Fruit fly (Drosophila melanogaster) S2 (cell line): ENCODE results near the gene yin.
A peak's percentile ranks its signal among the peaks of the same experiment; 100 is the strongest.

Experiments used
- CG8478 ChIP-seq: fragments of >200 bp; optimal IDR thresholded peaks from 2 replicates; lab custom pipeline; 2018
- CTCF ChIP-seq, 2 experiments: fragments of >200 bp; optimal IDR thresholded peaks; 2 replicates each; lab custom pipeline; 2018

Gene yin

dm6 chrX:3871889-3872409 lies at the start of gene yin:
TSS of gene yin (minus strand) at chrX:3871939.
- TF ChIP-seq CG8478, result no peak
- TF ChIP-seq CTCF (optimal IDR thresholded peaks at IDR 0.05; lab: Kevin White, UChicago), result no peak

- no peak for TF ChIP-seq CG8478
- TF ChIP-seq CTCF (optimal IDR thresholded peaks at IDR 0.05; lab: Kevin White, UChicago), result no peak
Observed at dm6 chrX:3901926-3902325, 30.2 kb upstream of the yin start.

- TF ChIP-seq CTCF (optimal IDR thresholded peaks at IDR 0.05; lab: Kevin White, UChicago) (no peak), CG8478 (no peak)
Observed at dm6 chrX:3887606-3888216, 16.0 kb upstream of the yin start.

- TF ChIP-seq CTCF (optimal IDR thresholded peaks at IDR 0.05; lab: Kevin White, UChicago), result no peak
- no peak for TF ChIP-seq CG8478
Observed at dm6 chrX:3886751-3887150, 15.0 kb upstream of the yin start.

- TF ChIP-seq CG8478, result no peak
- TF ChIP-seq CTCF (optimal IDR thresholded peaks at IDR 0.05; lab: Kevin White, UChicago), result no peak
Observed at dm6 chrX:3883904-3884303, 12.2 kb upstream of the yin start, which contains the start of gene CG15239. TSS of gene CG15239 (plus strand) at chrX:3884168.

- TF ChIP-seq CG8478 (no peak), CTCF (optimal IDR thresholded peaks at IDR 0.05; lab: Kevin White, UChicago) (peak in 1 of 2 experiments; percentile 19)
Observed at dm6 chrX:3880645-3881316, 9.0 kb upstream of the yin start, which contains the start of gene VhaAC39-1. TSS of gene VhaAC39-1 (plus strand) at chrX:3880748.

- TF ChIP-seq CTCF (optimal IDR thresholded peaks at IDR 0.05; lab: Kevin White, UChicago) (no peak), CG8478 (no peak)
Observed at dm6 chrX:3874949-3875348, 3.2 kb upstream of the yin start.

dm6 chrX:3874452-3874851 lies 2.7 kb upstream of the yin start:
- no peak for TF ChIP-seq CTCF (optimal IDR thresholded peaks at IDR 0.05; lab: Kevin White, UChicago)

dm6 chrX:3870577-3870976 lies 1.2 kb downstream of the yin start:
- no peak for TF ChIP-seq CG8478
- TF ChIP-seq CTCF (optimal IDR thresholded peaks at IDR 0.05; lab: Kevin White, UChicago), result no peak

dm6 chrX:3869092-3869491 lies 2.6 kb downstream of the yin start:
- TF ChIP-seq CG8478 (no peak), CTCF (optimal IDR thresholded peaks at IDR 0.05; lab: Kevin White, UChicago) (no peak)

dm6 chrX:3868456-3869023 lies 3.2 kb downstream of the yin start, which contains the start of gene CG2930:
TSS of gene CG2930 (plus strand) at chrX:3868973.
- TF ChIP-seq CTCF (optimal IDR thresholded peaks at IDR 0.05; lab: Kevin White, UChicago) (no peak), CG8478 (no peak)

- TF ChIP-seq CTCF (optimal IDR thresholded peaks at IDR 0.05; lab: Kevin White, UChicago) (no peak), CG8478 (no peak)
Observed at dm6 chrX:3867782-3868181, 4.0 kb downstream of the yin start.

dm6 chrX:3866844-3867457 lies 4.8 kb downstream of the yin start:
- TF ChIP-seq CTCF (optimal IDR thresholded peaks at IDR 0.05; lab: Kevin White, UChicago) (no peak), CG8478 (no peak)

- TF ChIP-seq CTCF (optimal IDR thresholded peaks at IDR 0.05; lab: Kevin White, UChicago) (no peak), CG8478 (no peak)
Observed at dm6 chrX:3866104-3866503, 5.6 kb downstream of the yin start.

- TF ChIP-seq CG8478, result no peak
- TF ChIP-seq CTCF (optimal IDR thresholded peaks at IDR 0.05; lab: Kevin White, UChicago), result peak; percentile 50 to 58
Observed at dm6 chrX:3862319-3862919, 9.3 kb downstream of the yin start.
